Worm (Caenorhabditis elegans) whole organism, L4 larva: ENCODE measurements around the gene Y7A5A.1.

Source experiments
- unc-39 ChIP-seq: sonication (generic microtip); optimal IDR thresholded peaks from 2 replicates; lab custom pipeline; 2017; ENCODE audit warnings: missing biosample characterization, missing genetic modification characterization
- zag-1 ChIP-seq: fragments of 150-350 bp; optimal IDR thresholded peaks from 2 replicates; lab custom pipeline; 2014; ENCODE audit warnings: missing biosample characterization, missing genetic modification characterization

- TF ChIP-seq unc-39 (tag; lab: Kevin White, UChicago): no peak
- TF ChIP-seq zag-1: no peak
These were observed 39.6 kb downstream of the Y7A5A.1 start, which contains the start of gene lin-15A for ce11 chrX:15731668-15732067.
